Worm (Caenorhabditis elegans) whole organism, L3 larva: ENCODE data around the gene coa-4.

Experiments used
- elt-2 ChIP-seq: sonication (generic microtip); optimal IDR thresholded peaks from 2 replicates; lab custom pipeline; 2016; ENCODE audit warnings: missing genetic modification reagents, mild to moderate bottlenecking, missing genetic modification characterization, missing compliant biosample characterization
- fkh-10 ChIP-seq: sonication (generic microtip); optimal IDR thresholded peaks from 2 replicates; lab custom pipeline; 2017; ENCODE audit warnings: missing biosample characterization, missing genetic modification reagents, missing genetic modification characterization
- nhr-67 ChIP-seq: fragments of 150-350 bp; optimal IDR thresholded peaks from 2 replicates; lab custom pipeline; 2014; ENCODE audit warnings: missing biosample characterization, missing genetic modification characterization
- pha-4 ChIP-seq: fragments of 150-350 bp; optimal IDR thresholded peaks from 2 replicates; lab custom pipeline; 2014; ENCODE audit warnings: missing biosample characterization, missing genetic modification reagents, missing genetic modification characterization
- unc-62 ChIP-seq: fragments of 150-350 bp; sonication (generic microtip); optimal IDR thresholded peaks from 4 replicates; lab custom pipeline; 2014; ENCODE audit warnings: missing biosample characterization, missing genetic modification reagents, missing genetic modification characterization

DNA sequence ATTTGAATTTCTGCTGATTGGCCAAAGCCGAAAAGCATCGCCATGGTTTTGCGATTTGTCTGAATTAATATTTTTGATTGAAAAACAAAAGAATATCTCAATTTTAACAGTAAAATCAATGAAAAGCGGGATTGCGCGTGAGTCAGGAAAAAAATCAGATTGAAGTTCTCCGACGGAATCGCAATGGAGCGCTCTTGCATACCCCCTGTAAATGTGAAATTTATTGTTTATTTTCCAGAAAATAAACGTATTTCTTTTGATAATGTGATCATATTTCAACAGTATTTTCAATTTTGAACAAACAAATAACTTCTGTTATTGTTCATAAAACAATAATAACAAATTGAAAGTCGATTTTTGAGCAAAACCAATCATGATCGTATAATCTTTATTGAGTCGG lies 6.2 kb upstream of the coa-4 start, which contains the start of gene vps-26:
- TF ChIP-seq nhr-67 (tag; lab: Kevin White, UChicago) (no peak), elt-2 (tag; lab: Kevin White, UChicago) (peak; percentile 10), pha-4 (tag; lab: Kevin White, UChicago) (peak; percentile 81), unc-62 (GFP tag; lab: Kevin White, UChicago) (no peak), fkh-10 (GFP tag; lab: Kevin White, UChicago) (no peak)
